Worm (Caenorhabditis elegans): Measurements from ENCODE around the gene fbxc-22.

DNA sequence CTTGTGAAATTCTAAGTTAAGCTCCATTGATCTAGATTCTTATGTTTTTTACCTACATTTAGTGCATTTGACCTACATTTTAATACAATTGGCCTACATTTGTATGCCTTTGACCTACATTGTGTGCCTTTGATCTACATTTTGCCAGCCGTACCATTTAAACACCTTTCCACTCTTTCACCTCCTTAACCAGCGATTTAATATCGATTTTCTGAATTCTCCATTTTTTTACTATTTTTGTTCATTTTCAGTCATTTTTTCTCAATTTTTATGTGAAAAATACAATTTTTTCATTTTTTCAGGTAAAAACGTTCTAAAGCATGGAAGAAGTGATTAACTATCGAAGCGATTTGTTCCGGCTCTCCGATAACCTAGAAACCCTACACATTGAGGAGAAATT is 22.0 kb upstream of the fbxc-22 start, which contains the start of gene btb-7:
- TF ChIP-seq fos-1 (tag; optimal IDR thresholded peaks at IDR 0.05) (no peak), unc-39 (tag; optimal IDR thresholded peaks at IDR 0.05) (no peak), lin-1 (GFP tag; IDR thresholded peaks at IDR 0.05) (no peak), pqm-1 (tag; optimal IDR thresholded peaks at IDR 0.05) (no peak), snpc-4 (tag; optimal IDR thresholded peaks at IDR 0.05) (no peak), unc-62 (GFP tag; optimal IDR thresholded peaks at IDR 0.05 in 1 of 2) (no peak), unc-62 (tag; optimal IDR thresholded peaks at IDR 0.05) (no peak), jun-1 (tag; optimal IDR thresholded peaks at IDR 0.05) (no peak), mxl-2 (GFP tag; conservative IDR thresholded peaks at IDR 0.05) (no peak), egl-27 (tag; optimal IDR thresholded peaks at IDR 0.05) (no peak)

Data from whole organism, L4 larva.